Worm (Caenorhabditis elegans) whole organism, L2 larva: ENCODE measurements around the gene C54C6.11.

Source experiments
- C34F6.9 ChIP-seq: fragments of 150-350 bp; optimal IDR thresholded peaks from 2 replicates; lab custom pipeline; 2014; ENCODE audit warnings: missing biosample characterization, missing genetic modification characterization
- F13H6.1 ChIP-seq: sonication (generic microtip); optimal IDR thresholded peaks from 2 replicates; lab custom pipeline; 2016; ENCODE audit warnings: missing genetic modification characterization, missing compliant biosample characterization
- R02D3.7 ChIP-seq: fragments of 150-350 bp; optimal IDR thresholded peaks from 2 replicates; lab custom pipeline; 2014; ENCODE audit warnings: missing biosample characterization, missing genetic modification characterization
- Y55F3AM.14 ChIP-seq: fragments of 200-800 bp; sonication (Bioruptor generic); optimal IDR thresholded peaks from 2 replicates; lab custom pipeline; 2018; ENCODE audit warnings: mild to moderate bottlenecking, missing genetic modification characterization, missing compliant biosample characterization
- ZK546.5 ChIP-seq: sonication (generic microtip); optimal IDR thresholded peaks from 2 replicates; lab custom pipeline; 2017; ENCODE audit warnings: missing biosample characterization, missing genetic modification characterization
- alr-1 ChIP-seq: fragments of 150-350 bp; optimal IDR thresholded peaks from 2 replicates; lab custom pipeline; 2014; ENCODE audit warnings: missing biosample characterization, missing genetic modification characterization
- ama-1 ChIP-seq: fragments of 150-350 bp; optimal IDR thresholded peaks from 2 replicates; lab custom pipeline; 2018; ENCODE audit warnings: inconsistent platforms
- blmp-1 ChIP-seq: sonication (generic microtip); optimal IDR thresholded peaks from 2 replicates; lab custom pipeline; 2017; ENCODE audit warnings: missing genetic modification characterization, mild to moderate bottlenecking, missing compliant biosample characterization, antibody characterized with exemption, moderate library complexity; ENCODE audit not compliant: insufficient read depth
- ceh-16 ChIP-seq: fragments of 150-350 bp; optimal IDR thresholded peaks from 2 replicates; lab custom pipeline; 2014; ENCODE audit warnings: missing biosample characterization, missing genetic modification characterization
- crh-2 ChIP-seq: sonication (generic microtip); optimal IDR thresholded peaks from 2 replicates; lab custom pipeline; 2017; ENCODE audit warnings: missing biosample characterization, missing genetic modification characterization
- dmd-4 ChIP-seq: sonication (generic microtip); optimal IDR thresholded peaks from 2 replicates; lab custom pipeline; 2017; ENCODE audit warnings: missing biosample characterization, missing genetic modification characterization
- egl-27 ChIP-seq: sonication (generic microtip); optimal IDR thresholded peaks from 3 replicates; lab custom pipeline; 2017; ENCODE audit warnings: missing biosample characterization, missing genetic modification reagents, missing genetic modification characterization
- fos-1 ChIP-seq: fragments of 150-350 bp; optimal IDR thresholded peaks from 2 replicates; lab custom pipeline; 2014; ENCODE audit warnings: missing biosample characterization, missing genetic modification characterization
- gmeb-1 ChIP-seq: fragments of 150-350 bp; optimal IDR thresholded peaks from 2 replicates; lab custom pipeline; 2014; ENCODE audit warnings: missing biosample characterization, missing genetic modification characterization
- lin-11 ChIP-seq: fragments of 150-350 bp; sonication (generic microtip); optimal IDR thresholded peaks from 2 replicates; lab custom pipeline; 2014; ENCODE audit warnings: missing biosample characterization, missing genetic modification characterization, inconsistent platforms, mixed read lengths
- lin-13 ChIP-seq: fragments of 150-350 bp; optimal IDR thresholded peaks from 2 replicates; lab custom pipeline; 2014; ENCODE audit warnings: missing biosample characterization, missing genetic modification reagents, missing genetic modification characterization
- lsy-2 ChIP-seq, 2 experiments: fragments of 150-350 bp in 1 of 2; sonication (generic microtip) in 1 of 2; optimal IDR thresholded peaks; 2 replicates each; lab custom pipeline; 2014 to 2017; ENCODE audit warnings: missing biosample characterization in 2 of 2, missing genetic modification characterization in 2 of 2
- mab-5 ChIP-seq: fragments of 150-350 bp; optimal IDR thresholded peaks from 2 replicates; lab custom pipeline; 2014; ENCODE audit warnings: missing biosample characterization, missing genetic modification characterization
- mbf-1 ChIP-seq: sonication (generic microtip); optimal IDR thresholded peaks from 2 replicates; lab custom pipeline; 2017; ENCODE audit warnings: missing biosample characterization, missing genetic modification characterization
- mdl-1 ChIP-seq, 2 experiments: fragments of 150-350 bp in 1 of 2; sonication (generic microtip) in 1 of 2; optimal IDR thresholded peaks; 2 replicates each; lab custom pipeline; 2017; ENCODE audit warnings: missing biosample characterization in 2 of 2, missing genetic modification characterization in 2 of 2
- nhr-10 ChIP-seq: sonication (generic microtip); optimal IDR thresholded peaks from 2 replicates; lab custom pipeline; 2017; ENCODE audit warnings: missing biosample characterization, missing genetic modification characterization
- nhr-129 ChIP-seq: fragments of 150-350 bp; optimal IDR thresholded peaks from 2 replicates; lab custom pipeline; 2014; ENCODE audit warnings: missing biosample characterization, missing genetic modification characterization
- nhr-21 ChIP-seq: fragments of 150-350 bp; optimal IDR thresholded peaks from 2 replicates; lab custom pipeline; 2014; ENCODE audit warnings: missing biosample characterization, missing genetic modification characterization
- nhr-23 ChIP-seq: fragments of 150-350 bp; optimal IDR thresholded peaks from 2 replicates; lab custom pipeline; 2014; ENCODE audit warnings: missing biosample characterization, missing genetic modification reagents, missing genetic modification characterization
- nhr-237 ChIP-seq: fragments of 150-350 bp; optimal IDR thresholded peaks from 2 replicates; lab custom pipeline; 2014; ENCODE audit warnings: missing biosample characterization, missing genetic modification characterization
- nhr-25 ChIP-seq: fragments of 150-350 bp; sonication (generic microtip); optimal IDR thresholded peaks from 3 replicates; lab custom pipeline; 2014; ENCODE audit warnings: missing biosample characterization, missing genetic modification characterization
- nhr-6 ChIP-seq: fragments of 150-350 bp; optimal IDR thresholded peaks from 2 replicates; lab custom pipeline; 2014; ENCODE audit warnings: missing biosample characterization, missing genetic modification characterization
- nhr-77 ChIP-seq: fragments of 150-350 bp; optimal IDR thresholded peaks from 2 replicates; lab custom pipeline; 2014; ENCODE audit warnings: missing biosample characterization, missing genetic modification characterization
- peb-1 ChIP-seq: fragments of 150-350 bp; optimal IDR thresholded peaks from 2 replicates; lab custom pipeline; 2014; ENCODE audit warnings: missing biosample characterization, missing genetic modification characterization
- sma-3 ChIP-seq: sonication (generic microtip); optimal IDR thresholded peaks from 2 replicates; lab custom pipeline; 2016; ENCODE audit warnings: missing genetic modification reagents, missing genetic modification characterization, missing compliant biosample characterization
- sma-9 ChIP-seq, 2 experiments: fragments of 150-350 bp in 1 of 2; sonication (generic microtip) in 1 of 2; optimal IDR thresholded peaks; 2 replicates each; lab custom pipeline; 2014 to 2016; ENCODE audit warnings: missing genetic modification characterization in 2 of 2, mild to moderate bottlenecking in 1 of 2, missing biosample characterization in 1 of 2, missing compliant biosample characterization in 1 of 2, missing genetic modification reagents in 1 of 2, moderate library complexity in 1 of 2
- unc-39 ChIP-seq: fragments of 150-350 bp; optimal IDR thresholded peaks from 2 replicates; lab custom pipeline; 2014; ENCODE audit warnings: missing biosample characterization, missing genetic modification characterization
- unc-55 ChIP-seq: fragments of 150-350 bp; sonication (generic microtip); optimal IDR thresholded peaks from 3 replicates; lab custom pipeline; 2014; ENCODE audit warnings: missing biosample characterization, missing genetic modification reagents, missing genetic modification characterization
- zag-1 ChIP-seq: fragments of 150-350 bp; optimal IDR thresholded peaks from 2 replicates; lab custom pipeline; 2014; ENCODE audit warnings: missing biosample characterization, missing genetic modification characterization
- ztf-1 ChIP-seq: fragments of 200-800 bp; sonication (Bioruptor generic); conservative IDR thresholded peaks from 2 replicates; pipeline ENCODE4 v1.3.6; 2022; ENCODE audit warnings: missing genetic modification characterization, missing compliant biosample characterization

The C54C6.11 gene

DNA sequence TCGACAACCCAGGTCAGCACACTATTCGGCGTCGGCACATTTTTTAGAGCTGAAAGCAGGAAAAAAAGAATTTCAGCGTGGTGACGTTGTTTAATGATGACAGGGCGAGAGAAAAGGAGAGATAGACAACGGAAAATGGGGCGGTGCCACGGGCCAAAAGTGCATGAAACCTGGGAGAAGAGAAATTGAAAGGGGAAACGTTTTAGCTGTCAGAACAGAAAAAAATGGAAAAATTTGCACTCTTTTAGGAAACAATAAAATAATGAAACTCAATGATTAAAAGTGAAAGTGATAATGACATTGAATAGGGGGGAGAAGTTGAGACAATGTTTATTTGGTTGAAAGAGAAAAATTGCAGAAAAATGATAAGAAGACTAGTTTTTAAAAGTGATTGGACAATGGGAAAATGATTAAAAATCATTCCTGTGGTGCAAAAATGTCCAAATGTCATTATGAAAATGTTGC is 18.3 kb upstream of the C54C6.11 start, which contains the start of gene pitp-1:
Gene pitp-1, minus strand, starts transcription at position 51 of the 465 bp plus-strand sequence.
- peak; percentile 0 for TF ChIP-seq crh-2 (tag; lab: Kevin White, UChicago)
- no peak for TF ChIP-seq unc-39 (tag; lab: Kevin White, UChicago)
- TF ChIP-seq mdl-1 (tag; optimal IDR thresholded peaks at IDR 0.05; lab: Kevin White, UChicago) = no peak
- TF ChIP-seq nhr-237 (tag; lab: Kevin White, UChicago) = no peak
- no peak for TF ChIP-seq mbf-1 (tag; lab: Kevin White, UChicago)
- no peak for TF ChIP-seq gmeb-1 (tag; lab: Kevin White, UChicago)
- peak; percentile 70 for TF ChIP-seq blmp-1 (tag; lab: Kevin White, UChicago)
- TF ChIP-seq F13H6.1 (tag; lab: Kevin White, UChicago) = peak; percentile 15
- peak; percentile 76 for TF ChIP-seq fos-1

DNA sequence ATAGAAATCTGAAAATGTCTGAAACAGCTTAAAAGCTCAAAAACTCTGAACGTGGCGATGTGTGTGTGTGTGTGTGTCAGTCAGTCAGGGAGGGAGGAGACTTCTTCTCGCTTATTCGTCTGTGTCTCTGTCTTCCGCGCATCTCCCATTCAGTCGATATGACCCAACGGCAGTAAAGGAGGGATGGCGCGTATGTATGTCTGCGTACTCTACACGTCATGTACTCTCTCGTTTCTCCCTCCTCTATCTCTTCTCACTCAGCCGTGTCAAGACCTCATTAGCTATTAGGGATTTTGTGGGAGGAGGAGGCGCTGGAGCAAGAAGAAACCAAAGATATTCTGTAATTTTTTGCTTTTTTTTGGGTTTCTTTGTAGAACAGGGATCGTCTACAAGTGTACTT is 16.1 kb upstream of the C54C6.11 start:
- no peak for TF ChIP-seq ZK546.5 (tag; lab: Kevin White, UChicago)
- no peak for TF ChIP-seq alr-1 (tag; lab: Kevin White, UChicago)
- peak; percentile 18 for TF ChIP-seq mab-5 (tag; lab: Kevin White, UChicago)
- TF ChIP-seq zag-1 (tag; lab: Kevin White, UChicago) = peak; percentile 58
- no peak for TF ChIP-seq ceh-16
- peak; percentile 91 for TF ChIP-seq nhr-129
- TF ChIP-seq sma-3 (GFP tag; lab: Kevin White, UChicago) = no peak
- no peak for TF ChIP-seq nhr-25 (tag; lab: Kevin White, UChicago)
- TF ChIP-seq sma-9 (GFP tag; optimal IDR thresholded peaks at IDR 0.05; lab: Kevin White, UChicago) = peak; percentile 68
- TF ChIP-seq sma-9 (tag; optimal IDR thresholded peaks at IDR 0.05; lab: Kevin White, UChicago) = no peak
- peak; percentile 57 for TF ChIP-seq lin-11 (tag; lab: Kevin White, UChicago)
- TF ChIP-seq dmd-4 (tag; lab: Kevin White, UChicago) = no peak
- TF ChIP-seq nhr-21 (tag; lab: Kevin White, UChicago) = peak; percentile 5
- TF ChIP-seq ama-1 (lab: Kevin White, UChicago) = no peak
- TF ChIP-seq lsy-2 (tag; optimal IDR thresholded peaks at IDR 0.05; lab: Kevin White, UChicago) = peak; percentile 48 to 78
- TF ChIP-seq egl-27 (tag; lab: Kevin White, UChicago) = peak; percentile 62
- TF ChIP-seq lin-13 (GFP tag; lab: Kevin White, UChicago) = peak; percentile 45
- peak; percentile 47 for TF ChIP-seq fos-1
- peak in 1 of 2 experiments; percentile 11 for TF ChIP-seq mdl-1 (tag; optimal IDR thresholded peaks at IDR 0.05; lab: Kevin White, UChicago)
- no peak for TF ChIP-seq gmeb-1 (tag; lab: Kevin White, UChicago)
- peak; percentile 9 for TF ChIP-seq nhr-6 (tag; lab: Kevin White, UChicago)
- peak; percentile 77 for TF ChIP-seq F13H6.1 (tag; lab: Kevin White, UChicago)
- TF ChIP-seq crh-2 (tag; lab: Kevin White, UChicago) = peak; percentile 75
- TF ChIP-seq unc-55 (GFP tag; lab: Kevin White, UChicago) = peak; percentile 84
- TF ChIP-seq C34F6.9 (tag; lab: Kevin White, UChicago) = peak; percentile 92

DNA sequence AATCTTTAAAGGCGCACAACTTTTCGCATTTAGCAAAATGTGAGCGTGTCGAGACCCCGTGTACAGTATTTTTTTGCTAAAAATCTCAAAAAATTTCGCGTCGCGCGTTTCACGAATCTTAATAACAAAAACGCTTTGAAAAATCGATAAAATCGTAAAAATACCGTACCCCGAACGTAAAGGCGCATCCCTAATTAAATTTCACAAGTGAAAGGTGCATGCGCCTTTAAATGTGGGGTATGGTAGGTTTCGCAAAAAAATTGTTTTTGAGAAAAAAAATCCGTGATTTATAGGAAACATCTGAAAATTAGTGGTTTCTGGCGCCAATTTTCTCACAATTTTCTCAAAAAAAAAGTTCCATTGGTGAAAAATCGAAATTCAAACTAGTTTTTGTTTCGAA is 13.9 kb upstream of the C54C6.11 start:
- TF ChIP-seq ztf-1 = no peak
- TF ChIP-seq F13H6.1 (tag; lab: Kevin White, UChicago) = no peak
- TF ChIP-seq R02D3.7 (tag; lab: Kevin White, UChicago) = no peak
- no peak for TF ChIP-seq nhr-237 (tag; lab: Kevin White, UChicago)
- no peak for TF ChIP-seq crh-2 (tag; lab: Kevin White, UChicago)
- TF ChIP-seq nhr-10 = no peak
- TF ChIP-seq nhr-23 = no peak
- TF ChIP-seq nhr-77 = no peak
- TF ChIP-seq lsy-2 (tag; optimal IDR thresholded peaks at IDR 0.05; lab: Kevin White, UChicago) = no peak
- no peak for TF ChIP-seq nhr-25 (tag; lab: Kevin White, UChicago)

DNA sequence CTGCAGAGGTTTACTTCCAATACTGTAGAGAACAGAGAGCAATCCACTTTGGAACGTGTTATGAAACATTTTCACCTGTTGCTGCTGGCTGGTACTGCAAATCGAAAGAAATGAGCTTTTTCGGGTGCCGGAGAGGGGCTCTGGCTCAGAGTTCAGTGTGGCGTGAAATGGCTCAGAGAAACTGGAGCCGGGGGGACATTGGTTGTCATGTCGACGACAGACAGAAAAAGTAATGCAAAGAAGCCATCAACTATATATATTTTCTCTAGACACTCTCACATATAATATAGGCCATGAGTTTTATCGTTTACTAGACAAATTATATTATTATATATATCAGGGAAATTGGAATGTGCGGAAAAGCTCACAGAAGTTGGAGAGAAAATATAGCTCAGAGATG is 10.7 kb upstream of the C54C6.11 start, which contains the start of gene cfap-20:
Gene cfap-20, minus strand, starts transcription at position 101 of the 400 bp plus-strand sequence.
- no peak for TF ChIP-seq unc-39 (tag; lab: Kevin White, UChicago)
- no peak for TF ChIP-seq lin-13 (GFP tag; lab: Kevin White, UChicago)
- no peak for TF ChIP-seq Y55F3AM.14 (GFP tag; lab: Kevin White, UChicago)
- TF ChIP-seq peb-1 (tag; lab: Kevin White, UChicago) = no peak
- no peak for TF ChIP-seq nhr-23
- no peak for TF ChIP-seq nhr-10
- no peak for TF ChIP-seq C34F6.9 (tag; lab: Kevin White, UChicago)
- no peak for TF ChIP-seq ama-1 (lab: Kevin White, UChicago)
- TF ChIP-seq F13H6.1 (tag; lab: Kevin White, UChicago) = no peak
- TF ChIP-seq ZK546.5 (tag; lab: Kevin White, UChicago) = no peak
- TF ChIP-seq sma-3 (GFP tag; lab: Kevin White, UChicago) = no peak
- no peak for TF ChIP-seq ztf-1
- no peak for TF ChIP-seq lsy-2 (tag; optimal IDR thresholded peaks at IDR 0.05; lab: Kevin White, UChicago)
- TF ChIP-seq dmd-4 (tag; lab: Kevin White, UChicago) = no peak
